Worm (Caenorhabditis elegans) whole organism, young adult: ENCODE data around the gene ugt-7.

Source experiments
- C06A6.2 ChIP-seq: fragments of 200-800 bp; sonication (Bioruptor generic); conservative IDR thresholded peaks from 2 replicates; pipeline ENCODE4 v1.3.6; 2022; ENCODE audit warnings: missing genetic modification characterization, missing compliant biosample characterization
- F10E7.11 ChIP-seq: sonication (generic microtip); optimal IDR thresholded peaks from 2 replicates; lab custom pipeline; 2017; ENCODE audit warnings: mild to moderate bottlenecking, missing genetic modification characterization, moderate library complexity, missing compliant biosample characterization
- F22D6.2 ChIP-seq: sonication (generic microtip); optimal IDR thresholded peaks from 2 replicates; lab custom pipeline; 2016; ENCODE audit warnings: mild to moderate bottlenecking, missing genetic modification characterization, missing compliant biosample characterization
- F23B12.7 ChIP-seq: sonication (generic microtip); optimal IDR thresholded peaks from 2 replicates; lab custom pipeline; 2017; ENCODE audit warnings: missing genetic modification characterization, mild to moderate bottlenecking, missing compliant biosample characterization, antibody characterized with exemption, moderate library complexity; ENCODE audit not compliant: insufficient read depth
- F52B5.7 ChIP-seq: sonication (generic microtip); optimal IDR thresholded peaks from 2 replicates; lab custom pipeline; 2016; ENCODE audit warnings: mild to moderate bottlenecking, missing genetic modification characterization, missing compliant biosample characterization
- F55B11.4 ChIP-seq: sonication (generic microtip); optimal IDR thresholded peaks from 2 replicates; lab custom pipeline; 2016; ENCODE audit warnings: missing compliant biosample characterization, missing genetic modification characterization, borderline replicate concordance; ENCODE audit not compliant: insufficient read depth
- K12H6.12 ChIP-seq: fragments of 200-800 bp; sonication (Bioruptor generic); optimal IDR thresholded peaks from 2 replicates; lab custom pipeline; 2018; ENCODE audit warnings: mild to moderate bottlenecking, missing genetic modification characterization, missing compliant biosample characterization
- Y53G8AR.9 ChIP-seq: fragments of 200-800 bp; sonication (Bioruptor generic); conservative IDR thresholded peaks from 2 replicates; pipeline ENCODE4 v1.3.6; 2022; ENCODE audit warnings: missing genetic modification reagents, missing genetic modification characterization, missing compliant biosample characterization
- Y56A3A.18 ChIP-seq: fragments of 200-800 bp; sonication (Bioruptor generic); IDR thresholded peaks from 2 replicates; pipeline ENCODE4 v1.3.6; 2022; ENCODE audit warnings: missing genetic modification reagents, missing genetic modification characterization, missing compliant biosample characterization
- Y79H2A.3 ChIP-seq: fragments of 200-800 bp; sonication (Bioruptor generic); conservative IDR thresholded peaks from 2 replicates; pipeline ENCODE4 v1.3.6; 2022; ENCODE audit warnings: missing genetic modification reagents, missing genetic modification characterization, missing compliant biosample characterization
- ZK185.1 ChIP-seq: sonication (generic microtip); optimal IDR thresholded peaks from 2 replicates; lab custom pipeline; 2016; ENCODE audit warnings: mild to moderate bottlenecking, missing genetic modification characterization, missing compliant biosample characterization; ENCODE audit not compliant: poor library complexity, severe bottlenecking
- akir-1 ChIP-seq: fragments of 200-800 bp; sonication (Bioruptor generic); optimal IDR thresholded peaks from 2 replicates; lab custom pipeline; 2018; ENCODE audit warnings: mild to moderate bottlenecking, missing genetic modification characterization, moderate library complexity, missing compliant biosample characterization
- ama-1 ChIP-seq, 3 experiments: fragments of 150-350 bp in 1 of 3; sonication (generic microtip) in 2 of 3; optimal IDR thresholded peaks; 2 replicates each; lab custom pipeline; 2014 to 2018; ENCODE audit warnings: missing biosample characterization in 2 of 3, missing genetic modification characterization in 2 of 3, missing genetic modification reagents in 2 of 3
- athp-1 ChIP-seq: sonication (generic microtip); optimal IDR thresholded peaks from 2 replicates; lab custom pipeline; 2017; ENCODE audit warnings: mild to moderate bottlenecking, missing genetic modification characterization, missing compliant biosample characterization
- attf-5 ChIP-seq: fragments of 200-800 bp; sonication (Bioruptor generic); optimal IDR thresholded peaks from 2 replicates; lab custom pipeline; 2018; ENCODE audit warnings: mild to moderate bottlenecking, missing genetic modification characterization, missing compliant biosample characterization
- bed-1 ChIP-seq: fragments of 200-800 bp; sonication (Bioruptor generic); IDR thresholded peaks from 2 replicates; pipeline ENCODE4 v1.3.6; 2022; ENCODE audit warnings: missing genetic modification reagents, missing genetic modification characterization, missing compliant biosample characterization
- cebp-2 ChIP-seq: fragments of 200-800 bp; sonication (Bioruptor generic); IDR thresholded peaks from 2 replicates; pipeline ENCODE4 v1.3.6; 2022; ENCODE audit warnings: missing genetic modification characterization, missing compliant biosample characterization
- ceh-27 ChIP-seq: fragments of 200-800 bp; sonication (Bioruptor generic); optimal IDR thresholded peaks from 2 replicates; lab custom pipeline; 2018; ENCODE audit warnings: mild to moderate bottlenecking, missing genetic modification characterization, moderate library complexity, missing compliant biosample characterization
- ceh-91 ChIP-seq: fragments of 200-800 bp; sonication (Bioruptor generic); IDR thresholded peaks from 2 replicates; pipeline ENCODE4 v1.3.6; 2022; ENCODE audit warnings: missing genetic modification reagents, missing genetic modification characterization, missing compliant biosample characterization
- die-1 ChIP-seq: sonication (generic microtip); optimal IDR thresholded peaks from 2 replicates; lab custom pipeline; 2016; ENCODE audit warnings: missing genotype, mild to moderate bottlenecking, missing genetic modification characterization, missing compliant biosample characterization
- ets-4 ChIP-seq: fragments of 200-800 bp; sonication (Bioruptor generic); optimal IDR thresholded peaks from 2 replicates; lab custom pipeline; 2018; ENCODE audit warnings: mild to moderate bottlenecking, missing genetic modification characterization, missing compliant biosample characterization
- hlh-12 ChIP-seq: sonication (generic microtip); optimal IDR thresholded peaks from 2 replicates; lab custom pipeline; 2016; ENCODE audit warnings: missing genetic modification characterization, missing compliant biosample characterization
- hmg-20 ChIP-seq: fragments of 200-800 bp; sonication (Bioruptor generic); IDR thresholded peaks from 2 replicates; pipeline ENCODE4 v1.3.6; 2022; ENCODE audit warnings: missing genetic modification reagents, missing genetic modification characterization, missing compliant biosample characterization
- hrde-1 ChIP-seq: sonication (generic microtip); optimal IDR thresholded peaks from 2 replicates; lab custom pipeline; 2016; ENCODE audit warnings: missing genetic modification characterization, mild to moderate bottlenecking, missing compliant biosample characterization, moderate library complexity, missing genotype, missing genetic modification reagents, borderline replicate concordance
- hsf-1 ChIP-seq: fragments of 200-800 bp; sonication (Bioruptor generic); IDR thresholded peaks from 2 replicates; pipeline ENCODE4 v1.3.6; 2022; ENCODE audit warnings: missing genetic modification reagents, missing genetic modification characterization, missing compliant biosample characterization
- let-526 ChIP-seq: fragments of 200-800 bp; sonication (Bioruptor generic); IDR thresholded peaks from 2 replicates; pipeline ENCODE4 v1.3.6; 2022; ENCODE audit warnings: missing genetic modification reagents, missing genetic modification characterization, missing compliant biosample characterization
- lin-40 ChIP-seq: sonication (generic microtip); optimal IDR thresholded peaks from 2 replicates; lab custom pipeline; 2016; ENCODE audit warnings: missing genetic modification characterization, mild to moderate bottlenecking, missing compliant biosample characterization, missing genotype, missing genetic modification reagents
- madf-3 ChIP-seq: fragments of 200-800 bp; sonication (Bioruptor generic); IDR thresholded peaks from 2 replicates; pipeline ENCODE4 v1.3.6; 2022; ENCODE audit warnings: missing genetic modification reagents, missing genetic modification characterization, missing compliant biosample characterization
- madf-8 ChIP-seq: fragments of 200-800 bp; sonication (Bioruptor generic); conservative IDR thresholded peaks from 2 replicates; pipeline ENCODE4 v1.3.6; 2022; ENCODE audit warnings: missing genetic modification reagents, missing genetic modification characterization, missing compliant biosample characterization
- mel-28 ChIP-seq: sonication (generic microtip); optimal IDR thresholded peaks from 2 replicates; lab custom pipeline; 2016; ENCODE audit warnings: borderline replicate concordance, mild to moderate bottlenecking, missing genetic modification characterization, missing compliant biosample characterization
- mes-4 ChIP-seq: sonication (generic microtip); optimal IDR thresholded peaks from 2 replicates; lab custom pipeline; 2016; ENCODE audit warnings: missing genotype, missing genetic modification characterization, missing compliant biosample characterization
- nfya-1 ChIP-seq: sonication (generic microtip); optimal IDR thresholded peaks from 2 replicates; lab custom pipeline; 2017; ENCODE audit warnings: antibody characterized with exemption, missing compliant biosample characterization, missing genetic modification characterization, borderline replicate concordance; ENCODE audit not compliant: insufficient read depth
- nfya-2 ChIP-seq: fragments of 200-800 bp; sonication (Bioruptor generic); IDR thresholded peaks from 2 replicates; pipeline ENCODE4 v1.3.6; 2022; ENCODE audit warnings: missing genetic modification reagents, missing genetic modification characterization, missing compliant biosample characterization
- nhr-80 ChIP-seq: sonication (generic microtip); optimal IDR thresholded peaks from 2 replicates; lab custom pipeline; 2016; ENCODE audit warnings: missing genetic modification characterization, missing compliant biosample characterization
- rcor-1 ChIP-seq: fragments of 200-800 bp; sonication (Bioruptor generic); IDR thresholded peaks from 2 replicates; pipeline ENCODE4 v1.3.6; 2022; ENCODE audit warnings: missing genetic modification reagents, missing genetic modification characterization, missing compliant biosample characterization
- rpc-1 ChIP-seq, 2 experiments: fragments of 150-350 bp in 1 of 2; sonication (generic microtip) in 1 of 2; optimal IDR thresholded peaks; 2 replicates each; lab custom pipeline; 2014 to 2018; ENCODE audit warnings: missing biosample characterization in 1 of 2, missing genetic modification characterization in 1 of 2, missing genetic modification reagents in 1 of 2, missing genotype in 1 of 2
- snpc-1.1 ChIP-seq: sonication (generic microtip); optimal IDR thresholded peaks from 2 replicates; lab custom pipeline; 2017; ENCODE audit warnings: missing genetic modification characterization, mild to moderate bottlenecking, missing compliant biosample characterization, antibody characterized with exemption, moderate library complexity, missing genotype, missing genetic modification reagents; ENCODE audit not compliant: insufficient read depth
- snpc-4 ChIP-seq, 5 experiments: fragments of 150-350 bp in 1 of 5; sonication (generic microtip) in 4 of 5; optimal IDR thresholded peaks; 2 replicates each; lab custom pipeline; 2014 to 2018; ENCODE audit warnings: missing genetic modification characterization in 5 of 5, missing biosample characterization in 3 of 5, antibody characterized with exemption in 2 of 5, mild to moderate bottlenecking in 2 of 5, missing compliant biosample characterization in 2 of 5, missing genotype in 2 of 5, moderate library complexity in 2 of 5, missing genetic modification reagents in 1 of 5
- tbp1 ChIP-seq: fragments of 200-800 bp; sonication (Bioruptor generic); optimal IDR thresholded peaks from 2 replicates; lab custom pipeline; 2018; ENCODE audit warnings: mild to moderate bottlenecking, missing genetic modification characterization, missing compliant biosample characterization
- tbx-9 ChIP-seq: sonication (generic microtip); optimal IDR thresholded peaks from 2 replicates; lab custom pipeline; 2016; ENCODE audit warnings: borderline replicate concordance, missing genetic modification characterization, inconsistent platforms, missing compliant biosample characterization
- zim-3 ChIP-seq: sonication (generic microtip); optimal IDR thresholded peaks from 2 replicates; lab custom pipeline; 2017; ENCODE audit warnings: mild to moderate bottlenecking, missing genetic modification characterization, moderate library complexity, missing compliant biosample characterization
- ztf-25 ChIP-seq: fragments of 200-800 bp; sonication (Bioruptor generic); IDR thresholded peaks from 2 replicates; pipeline ENCODE4 v1.3.6; 2022; ENCODE audit warnings: missing genetic modification reagents, missing genetic modification characterization, missing compliant biosample characterization
- ztf-28 ChIP-seq: fragments of 200-800 bp; sonication (Bioruptor generic); IDR thresholded peaks from 2 replicates; pipeline ENCODE4 v1.3.6; 2022; ENCODE audit warnings: missing genetic modification reagents, missing genetic modification characterization, missing compliant biosample characterization

The ugt-7 gene

ce11 chrV:5000406-5000805 lies at the start of gene ugt-7:
Gene ugt-7, minus strand, starts transcription at chrV:5000566.
- TF ChIP-seq nhr-80 (tag; lab: Kevin White, UChicago) (peak; percentile 31), mel-28 (tag; lab: Kevin White, UChicago) (no peak)

- TF ChIP-seq F23B12.7 (tag; lab: Kevin White, UChicago) (peak; percentile 43), bed-1 (GFP tag; lab: Robert Waterston, UW) (no peak), F55B11.4 (no peak), hsf-1 (GFP tag; lab: Robert Waterston, UW) (no peak), ztf-28 (GFP tag; lab: Robert Waterston, UW) (0 out of 2 replicates have a peak, but pooled peaks have one; percentile 35), ceh-27 (GFP tag; lab: Kevin White, UChicago) (peak; percentile 71), ama-1 (optimal IDR thresholded peaks at IDR 0.05; lab: Kevin White, UChicago) (peak; percentile 93), ama-1 (GFP tag; optimal IDR thresholded peaks at IDR 0.05; lab: Kevin White, UChicago) (no peak), madf-3 (GFP tag; lab: Robert Waterston, UW) (0 out of 2 replicates have a peak, but pooled peaks have one; percentile 64), rcor-1 (peak; percentile 93), ztf-25 (GFP tag; lab: Robert Waterston, UW) (0 out of 2 replicates have a peak, but pooled peaks have one; percentile 35), mes-4 (tag; lab: Kevin White, UChicago) (no peak), F52B5.7 (no peak), tbp1 (peak; percentile 68), tbx-9 (tag; lab: Kevin White, UChicago) (no peak), F10E7.11 (tag; lab: Kevin White, UChicago) (no peak), nfya-1 (tag; lab: Kevin White, UChicago) (no peak), die-1 (tag; lab: Kevin White, UChicago) (no peak), ets-4 (GFP tag; lab: Kevin White, UChicago) (peak; percentile 57), hrde-1 (tag; lab: Kevin White, UChicago) (no peak), Y79H2A.3 (GFP tag; lab: Robert Waterston, UW) (0 out of 2 replicates have a peak, but pooled peaks have one; percentile 60), snpc-1.1 (tag; lab: Kevin White, UChicago) (no peak), attf-5 (GFP tag; lab: Kevin White, UChicago) (peak; percentile 94), Y56A3A.18 (GFP tag; lab: Robert Waterston, UW) (peak; percentile 89; the same call in 1 of the 2 replicates), rpc-1 (optimal IDR thresholded peaks at IDR 0.05; lab: Kevin White, UChicago) (no peak), rpc-1 (tag; optimal IDR thresholded peaks at IDR 0.05; lab: Kevin White, UChicago) (no peak), lin-40 (tag; lab: Kevin White, UChicago) (peak; percentile 95), athp-1 (peak; percentile 71), K12H6.12 (peak; percentile 89), zim-3 (tag; lab: Kevin White, UChicago) (no peak), ceh-91 (GFP tag; lab: Robert Waterston, UW) (peak; percentile 64), C06A6.2 (GFP tag; lab: Robert Waterston, UW) (peak; percentile 92), ZK185.1 (peak; percentile 81), hmg-20 (GFP tag; lab: Robert Waterston, UW) (peak; percentile 59; the same call in 1 of the 2 replicates), F22D6.2 (tag; lab: Kevin White, UChicago) (peak; percentile 35), akir-1 (GFP tag; lab: Kevin White, UChicago) (no peak), let-526 (GFP tag; lab: Robert Waterston, UW) (no peak), cebp-2 (GFP tag; lab: Robert Waterston, UW) (no peak), hlh-12 (tag; lab: Kevin White, UChicago) (no peak), snpc-4 (GFP tag; optimal IDR thresholded peaks at IDR 0.05; lab: Kevin White, UChicago) (no peak), snpc-4 (tag; optimal IDR thresholded peaks at IDR 0.05; lab: Kevin White, UChicago) (peak in 3 of 4 experiments; percentile 21 to 71 (median 68)), nfya-2 (GFP tag; lab: Robert Waterston, UW) (no peak), Y53G8AR.9 (GFP tag; lab: Robert Waterston, UW) (peak; percentile 88), madf-8 (peak; percentile 68; the same call in 1 of the 2 replicates)
Measured at ce11 chrV:5049333-5049942, 49.1 kb upstream of the ugt-7 start, which contains the start of the genes pqn-51 and K11D12.14. Gene pqn-51, plus strand, starts transcription at chrV:5049607. Gene K11D12.14, plus strand, starts transcription at chrV:5049636.
